Fruit fly (Drosophila melanogaster) whole organism, embryonic: ENCODE data around the gene yellow-f.

Experiments
- CG10979 ChIP-seq: fragments of 200-800 bp; sonication (Bioruptor generic); optimal IDR thresholded peaks from 2 replicates; lab custom pipeline; 2018; ENCODE audit warnings: missing biosample characterization, mild to moderate bottlenecking, missing genetic modification characterization, moderate library complexity
- CG11093 ChIP-seq: fragments of 200-800 bp; sonication (Bioruptor generic); IDR thresholded peaks from 3 replicates; pipeline ENCODE4 v1.3.6; 2022; ENCODE audit warnings: missing biosample characterization, missing genetic modification characterization
- CG11456 ChIP-seq: fragments of 200-800 bp; sonication (Bioruptor generic); IDR thresholded peaks from 3 replicates; pipeline ENCODE4 v1.3.6; 2022; ENCODE audit warnings: missing biosample characterization, missing genetic modification characterization
- CG11560 ChIP-seq: fragments of 200-800 bp; sonication (Bioruptor generic); IDR thresholded peaks from 3 replicates; pipeline ENCODE4 v1.3.6; 2022; ENCODE audit warnings: missing biosample characterization, missing genetic modification characterization
- CG12071 ChIP-seq: fragments of 200-800 bp; sonication (Bioruptor generic); optimal IDR thresholded peaks from 3 replicates; lab custom pipeline; 2018; ENCODE audit warnings: missing biosample characterization, mild to moderate bottlenecking, missing genetic modification characterization
- CG12236 ChIP-seq: fragments of 200-800 bp; sonication (Bioruptor generic); optimal IDR thresholded peaks from 2 replicates; lab custom pipeline; 2016; ENCODE audit warnings: missing biosample characterization, missing genetic modification characterization
- CG1233 ChIP-seq: fragments of 200-800 bp; sonication (Bioruptor generic); optimal IDR thresholded peaks from 4 replicates; lab custom pipeline; 2018; ENCODE audit warnings: missing biosample characterization, mild to moderate bottlenecking, missing genetic modification characterization
- CG12659 ChIP-seq: fragments of 200-800 bp; sonication (Bioruptor generic); optimal IDR thresholded peaks from 3 replicates; lab custom pipeline; 2017; ENCODE audit warnings: mild to moderate bottlenecking, missing biosample characterization, missing genetic modification reagents, missing genetic modification characterization
- CG13287 ChIP-seq: fragments of 200-800 bp; sonication (Bioruptor generic); IDR thresholded peaks from 2 replicates; pipeline ENCODE4 v1.3.6; 2022; ENCODE audit warnings: missing biosample characterization, missing genetic modification characterization; ENCODE audit not compliant: partially characterized antibody
- CG13424 ChIP-seq: fragments of 200-800 bp; sonication (Bioruptor generic); optimal IDR thresholded peaks from 2 replicates; lab custom pipeline; 2019; ENCODE audit warnings: missing biosample characterization, mild to moderate bottlenecking, missing genetic modification characterization, moderate library complexity
- CG18599 ChIP-seq: fragments of 200-800 bp; sonication (Bioruptor generic); optimal IDR thresholded peaks from 3 replicates; lab custom pipeline; 2017; ENCODE audit warnings: missing biosample characterization, missing genetic modification characterization, mild to moderate bottlenecking, moderate library complexity, missing genetic modification reagents
- CG18764 ChIP-seq: fragments of 200-800 bp; sonication (Bioruptor generic); optimal IDR thresholded peaks from 3 replicates; lab custom pipeline; 2016; ENCODE audit warnings: missing biosample characterization, missing genetic modification characterization
- CG2116 ChIP-seq: fragments of 200-800 bp; sonication (Bioruptor generic); optimal IDR thresholded peaks from 3 replicates; lab custom pipeline; 2018; ENCODE audit warnings: missing biosample characterization, mild to moderate bottlenecking, missing genetic modification characterization
- CG3281 ChIP-seq: fragments of 200-800 bp; sonication (Bioruptor generic); optimal IDR thresholded peaks from 3 replicates; lab custom pipeline; 2017; ENCODE audit warnings: missing biosample characterization, mild to moderate bottlenecking, missing genetic modification characterization
- CG34422 ChIP-seq: fragments of 200-800 bp; sonication (Bioruptor generic); IDR thresholded peaks from 3 replicates; pipeline ENCODE4 v1.3.6; 2022; ENCODE audit warnings: missing biosample characterization, missing genetic modification characterization
- CG3995 ChIP-seq: fragments of 200-800 bp; sonication (Bioruptor generic); optimal IDR thresholded peaks from 3 replicates; lab custom pipeline; 2016; ENCODE audit warnings: missing biosample characterization, missing genetic modification characterization
- CG7357 ChIP-seq: fragments of 200-800 bp; sonication (Bioruptor generic); IDR thresholded peaks from 3 replicates; pipeline ENCODE4 v1.3.6; 2022; ENCODE audit warnings: missing biosample characterization, missing genetic modification characterization
- CG7786 ChIP-seq: fragments of 200-800 bp; sonication (Bioruptor generic); optimal IDR thresholded peaks from 2 replicates; lab custom pipeline; 2016; ENCODE audit warnings: missing biosample characterization, missing genetic modification characterization
- CG9876 ChIP-seq: fragments of 200-800 bp; sonication (Bioruptor generic); optimal IDR thresholded peaks from 2 replicates; lab custom pipeline; 2016; ENCODE audit warnings: missing biosample characterization, missing genetic modification characterization
- CHES-1-like ChIP-seq: fragments of 200-800 bp; sonication (Bioruptor generic); optimal IDR thresholded peaks from 2 replicates; lab custom pipeline; 2016; ENCODE audit warnings: missing biosample characterization, missing genetic modification characterization
- Dll ChIP-seq: fragments of 200-800 bp; sonication (Bioruptor generic); IDR thresholded peaks from 4 replicates; pipeline ENCODE4 v1.3.6; 2022; ENCODE audit warnings: missing biosample characterization, missing genetic modification characterization; ENCODE audit not compliant: partially characterized antibody
- Fer2 ChIP-seq: fragments of 200-800 bp; sonication (Bioruptor generic); optimal IDR thresholded peaks from 2 replicates; lab custom pipeline; 2018; ENCODE audit warnings: missing biosample characterization, mild to moderate bottlenecking, missing genetic modification characterization, moderate library complexity
- H15 ChIP-seq: fragments of 200-800 bp; sonication (Bioruptor generic); IDR thresholded peaks from 3 replicates; pipeline ENCODE4 v1.3.6; 2022; ENCODE audit warnings: missing biosample characterization, missing genetic modification characterization
- MTF-1 ChIP-seq: fragments of 200-800 bp; sonication (Bioruptor generic); optimal IDR thresholded peaks from 2 replicates; lab custom pipeline; 2018; ENCODE audit warnings: missing biosample characterization, mild to moderate bottlenecking, missing genetic modification characterization, borderline replicate concordance
- Mes4 ChIP-seq: fragments of 200-800 bp; sonication (Bioruptor generic); optimal IDR thresholded peaks from 2 replicates; lab custom pipeline; 2016; ENCODE audit warnings: missing biosample characterization, missing genetic modification characterization
- Myb ChIP-seq: fragments of 200-800 bp; sonication (Bioruptor generic); optimal IDR thresholded peaks from 2 replicates; lab custom pipeline; 2016; ENCODE audit warnings: missing biosample characterization, missing genetic modification characterization
- NFAT ChIP-seq: fragments of 200-800 bp; sonication (Bioruptor generic); IDR thresholded peaks from 2 replicates; pipeline ENCODE4 v1.3.6; 2022; ENCODE audit warnings: missing biosample characterization, missing genetic modification characterization
- Sox100B ChIP-seq: fragments of 200-800 bp; sonication (Bioruptor generic); optimal IDR thresholded peaks from 3 replicates; lab custom pipeline; 2018; ENCODE audit warnings: missing biosample characterization, mild to moderate bottlenecking, missing genetic modification characterization
- Sry-β ChIP-seq: fragments of 200-800 bp; sonication (Bioruptor generic); optimal IDR thresholded peaks from 2 replicates; lab custom pipeline; 2018; ENCODE audit warnings: missing biosample characterization, mild to moderate bottlenecking, missing genetic modification characterization, moderate library complexity
- Stat92E ChIP-seq, 3 experiments: fragments of >200 bp in 2 of 3; fragments of 200-800 bp in 1 of 3; sonication (Bioruptor generic) in 1 of 3; optimal IDR thresholded peaks; 2 replicates each; lab custom pipeline; 2017 to 2019; ENCODE audit warnings: missing biosample characterization in 3 of 3, missing genetic modification characterization in 3 of 3, mild to moderate bottlenecking in 1 of 3, moderate library complexity in 1 of 3
- ac ChIP-seq: fragments of 200-800 bp; sonication (Bioruptor generic); optimal IDR thresholded peaks from 3 replicates; lab custom pipeline; 2017; ENCODE audit warnings: missing biosample characterization, mild to moderate bottlenecking, missing genetic modification characterization
- al ChIP-seq: fragments of 200-800 bp; sonication (Bioruptor generic); IDR thresholded peaks from 2 replicates; pipeline ENCODE4 v1.3.6; 2022; ENCODE audit warnings: missing biosample characterization, missing genetic modification characterization
- az2 ChIP-seq: fragments of 200-800 bp; sonication (Bioruptor generic); optimal IDR thresholded peaks from 3 replicates; lab custom pipeline; 2016; ENCODE audit warnings: missing biosample characterization, missing genetic modification characterization
- ci ChIP-seq: fragments of 200-800 bp; sonication (Bioruptor generic); IDR thresholded peaks from 3 replicates; pipeline ENCODE4 v1.3.6; 2022; ENCODE audit warnings: missing biosample characterization, missing genetic modification characterization
- corto ChIP-seq: fragments of 200-800 bp; sonication (Bioruptor generic); optimal IDR thresholded peaks from 2 replicates; lab custom pipeline; 2016; ENCODE audit warnings: missing biosample characterization, mild to moderate bottlenecking, missing genetic modification characterization, moderate library complexity
- cwo ChIP-seq: fragments of 200-800 bp; sonication (Bioruptor generic); optimal IDR thresholded peaks from 3 replicates; lab custom pipeline; 2017; ENCODE audit warnings: missing biosample characterization, missing genetic modification characterization, mild to moderate bottlenecking, moderate library complexity, missing genetic modification reagents
- disco-r ChIP-seq: fragments of 200-800 bp; sonication (Bioruptor generic); optimal IDR thresholded peaks from 2 replicates; lab custom pipeline; 2016; ENCODE audit warnings: missing biosample characterization, missing genetic modification characterization
- dpn ChIP-seq, 2 experiments: fragments of 200-800 bp; sonication (Bioruptor generic); optimal IDR thresholded peaks; 3 replicates each; lab custom pipeline; 2016; ENCODE audit warnings: missing biosample characterization in 2 of 2, missing genetic modification characterization in 2 of 2
- gem ChIP-seq: fragments of 200-800 bp; sonication (Bioruptor generic); optimal IDR thresholded peaks from 2 replicates; lab custom pipeline; 2019; ENCODE audit warnings: missing biosample characterization, mild to moderate bottlenecking, missing genetic modification characterization, moderate library complexity
- gt ChIP-seq: fragments of 200-800 bp; sonication (Bioruptor generic); IDR thresholded peaks from 2 replicates; pipeline ENCODE4 v1.3.6; 2022; ENCODE audit warnings: missing biosample characterization, missing genetic modification characterization
- mam ChIP-seq: fragments of 200-800 bp; sonication (Bioruptor generic); optimal IDR thresholded peaks from 3 replicates; lab custom pipeline; 2016; ENCODE audit warnings: missing biosample characterization, missing genetic modification characterization
- nerfin-1 ChIP-seq: fragments of 200-800 bp; sonication (Bioruptor generic); optimal IDR thresholded peaks from 3 replicates; lab custom pipeline; 2019; ENCODE audit warnings: missing biosample characterization, mild to moderate bottlenecking, missing genetic modification characterization, moderate library complexity
- pho ChIP-seq: fragments of 200-800 bp; sonication (Bioruptor generic); optimal IDR thresholded peaks from 2 replicates; lab custom pipeline; 2016; ENCODE audit warnings: missing biosample characterization, missing genetic modification characterization
- pita ChIP-seq: fragments of 200-800 bp; sonication (Bioruptor generic); optimal IDR thresholded peaks from 2 replicates; lab custom pipeline; 2017; ENCODE audit warnings: missing biosample characterization, mild to moderate bottlenecking, missing genetic modification characterization
- sna ChIP-seq: fragments of 200-800 bp; sonication (Bioruptor generic); IDR thresholded peaks from 2 replicates; pipeline ENCODE4 v1.3.6; 2022; ENCODE audit warnings: missing biosample characterization, missing genetic modification characterization; ENCODE audit not compliant: partially characterized antibody
- unpg ChIP-seq: fragments of 200-800 bp; sonication (Bioruptor generic); optimal IDR thresholded peaks from 3 replicates; lab custom pipeline; 2018; ENCODE audit warnings: missing biosample characterization, mild to moderate bottlenecking, missing genetic modification characterization, moderate library complexity
- yki ChIP-seq: fragments of >200 bp; optimal IDR thresholded peaks from 3 replicates; lab custom pipeline; 2018
- zf30C ChIP-seq: fragments of 200-800 bp; sonication (Bioruptor generic); optimal IDR thresholded peaks from 3 replicates; lab custom pipeline; 2018; ENCODE audit warnings: missing biosample characterization, mild to moderate bottlenecking, missing genetic modification characterization

yellow-f gene

dm6 chr3R:12982167-12982981 lies 10.6 kb downstream of the yellow-f start (continued):
- peak; percentile 2 for TF ChIP-seq CG12236 (GFP tag; lab: Kevin White, UChicago)
- no peak for TF ChIP-seq ac (GFP tag; lab: Kevin White, UChicago)
- TF ChIP-seq CG2116 (GFP tag; lab: Kevin White, UChicago): no peak
- TF ChIP-seq Dll: peak; percentile 31; the same call in 1 of the 4 replicates
- no peak for TF ChIP-seq MTF-1
- TF ChIP-seq CG34422 (GFP tag; lab: Robert Waterston, UW): 0 out of 3 replicates have a peak, but pooled peaks have one; percentile 25
- peak; percentile 36 for TF ChIP-seq CG12071
- TF ChIP-seq CG10979 (tag; lab: Kevin White, UChicago): peak; percentile 57
- TF ChIP-seq CG1233 (GFP tag; lab: Kevin White, UChicago): peak; percentile 80
- TF ChIP-seq CG18764: peak; percentile 13
- peak; percentile 71 for TF ChIP-seq cwo (GFP tag; lab: Kevin White, UChicago)
- no peak for TF ChIP-seq gt (GFP tag; lab: Robert Waterston, UW)
- TF ChIP-seq yki: no peak
- TF ChIP-seq corto (GFP tag; lab: Kevin White, UChicago): peak; percentile 10
- peak; percentile 52 for TF ChIP-seq nerfin-1 (tag; lab: Kevin White, UChicago)
- no peak for TF ChIP-seq pho (GFP tag; lab: Kevin White, UChicago)
- TF ChIP-seq CG3281 (GFP tag; lab: Kevin White, UChicago): peak; percentile 91
- TF ChIP-seq gem (tag; lab: Kevin White, UChicago): peak; percentile 82
- TF ChIP-seq Fer2 (tag; lab: Kevin White, UChicago): peak; percentile 5
- TF ChIP-seq CHES-1-like: no peak
- peak; percentile 15; the same call in 1 of the 3 replicates for TF ChIP-seq CG11456 (GFP tag; lab: Robert Waterston, UW)
- peak; percentile 13 for TF ChIP-seq mam (GFP tag; lab: Kevin White, UChicago)
- TF ChIP-seq zf30C (GFP tag; lab: Kevin White, UChicago): no peak
- TF ChIP-seq CG11093 (GFP tag; lab: Robert Waterston, UW): no peak
- no peak for TF ChIP-seq CG7786
- TF ChIP-seq pita (GFP tag; lab: Kevin White, UChicago): no peak
- TF ChIP-seq H15: 0 out of 3 replicates have a peak, but pooled peaks have one; percentile 30
- TF ChIP-seq CG18599: peak; percentile 81
- TF ChIP-seq CG13424 (tag; lab: Kevin White, UChicago): peak; percentile 73
- peak in 1 of 2 experiments; percentile 61 for TF ChIP-seq dpn (GFP tag; optimal IDR thresholded peaks at IDR 0.05; lab: Kevin White, UChicago)
- TF ChIP-seq CG7357 (GFP tag; lab: Robert Waterston, UW): peak; percentile 53; the same call in 1 of the 3 replicates
- TF ChIP-seq CG9876: no peak
- TF ChIP-seq az2: peak; percentile 77
- TF ChIP-seq NFAT (GFP tag; lab: Robert Waterston, UW): peak; percentile 52; the same call in 1 of the 2 replicates
- peak; percentile 11; the same call in 1 of the 2 replicates for TF ChIP-seq CG13287 (GFP tag; lab: Robert Waterston, UW)
- peak; percentile 70 for TF ChIP-seq unpg (GFP tag; lab: Kevin White, UChicago)
- peak; percentile 50 for TF ChIP-seq CG3995 (GFP tag; lab: Kevin White, UChicago)
- no peak for TF ChIP-seq Stat92E (GFP tag; optimal IDR thresholded peaks at IDR 0.05; lab: Kevin White, UChicago)
- TF ChIP-seq CG11560: 0 out of 3 replicates have a peak, but pooled peaks have one; percentile 33
- TF ChIP-seq al (GFP tag; lab: Robert Waterston, UW): peak; percentile 45; the same call in 1 of the 2 replicates
- no peak for TF ChIP-seq Sry-β
- TF ChIP-seq ci (GFP tag; lab: Robert Waterston, UW): peak; percentile 37; the same call in 1 of the 3 replicates
- TF ChIP-seq Mes4 (GFP tag; lab: Kevin White, UChicago): no peak
- TF ChIP-seq Sox100B (GFP tag; lab: Kevin White, UChicago): peak; percentile 60
- no peak for TF ChIP-seq Myb (GFP tag; lab: Kevin White, UChicago)
- TF ChIP-seq sna (GFP tag; lab: Robert Waterston, UW): 0 out of 2 replicates have a peak, but pooled peaks have one; percentile 13
- peak; percentile 84 for TF ChIP-seq CG12659 (GFP tag; lab: Kevin White, UChicago)
- peak; percentile 12 for TF ChIP-seq disco-r
